Worm (Caenorhabditis elegans) whole organism, early embryonic: Measurements from ENCODE around the gene wht-4.

Experiments used
- aly-1 ChIP-seq: sonication (generic microtip); optimal IDR thresholded peaks from 2 replicates; lab custom pipeline; 2016; ENCODE audit warnings: missing genetic modification characterization, missing compliant biosample characterization
- ama-1 ChIP-seq: fragments of 150-350 bp; optimal IDR thresholded peaks from 2 replicates; lab custom pipeline; 2014
- sea-1 ChIP-seq: fragments of 200-800 bp; sonication (Bioruptor generic); conservative IDR thresholded peaks from 2 replicates; pipeline ENCODE4 v1.3.6; 2022; ENCODE audit warnings: missing genetic modification characterization, missing compliant biosample characterization
- tra-4 ChIP-seq: sonication (generic microtip); optimal IDR thresholded peaks from 2 replicates; lab custom pipeline; 2017; ENCODE audit warnings: missing genetic modification characterization, missing compliant biosample characterization

ce11 chrII:3244758-3245157 lies 34.0 kb upstream of the wht-4 start:
- TF ChIP-seq sea-1 (no peak), tra-4 (no peak), aly-1 (tag; lab: Kevin White, UChicago) (no peak), ama-1 (no peak)
